Worm (Caenorhabditis elegans) whole organism, L4/young adult: ENCODE measurements around the gene C45G9.14.

ENCODE experiments used
- W03F9.2 ChIP-seq: fragments of 150-350 bp; optimal IDR thresholded peaks from 2 replicates; lab custom pipeline; 2014; ENCODE audit warnings: missing biosample characterization, missing genetic modification characterization
- dao-5 ChIP-seq: sonication (generic microtip); optimal IDR thresholded peaks from 2 replicates; lab custom pipeline; 2016; ENCODE audit warnings: missing genotype, missing genetic modification characterization, moderate library complexity, missing compliant biosample characterization
- him-1 ChIP-seq: sonication (generic microtip); optimal IDR thresholded peaks from 2 replicates; lab custom pipeline; 2016; ENCODE audit warnings: missing genotype, missing genetic modification reagents, missing genetic modification characterization, missing compliant biosample characterization

ce11 chrIII:5074398-5074797, 29.6 kb downstream of the C45G9.14 start, which contains the start of gene ttbk-6:
- TF ChIP-seq dao-5 (no peak), W03F9.2 (tag; lab: Kevin White, UChicago) (no peak), him-1 (no peak)
